Worm (Caenorhabditis elegans) whole organism, early embryonic: ENCODE measurements around the gene Y44A6D.1.
A peak's percentile ranks its signal among the peaks of the same experiment; 100 is the strongest.

ENCODE experiments used
- B0310.2 ChIP-seq: sonication (generic microtip); optimal IDR thresholded peaks from 2 replicates; lab custom pipeline; 2016; ENCODE audit warnings: mild to moderate bottlenecking, missing genetic modification characterization, missing compliant biosample characterization
- ama-1 ChIP-seq: fragments of 150-350 bp; optimal IDR thresholded peaks from 2 replicates; lab custom pipeline; 2014
- ceh-13 ChIP-seq: fragments of 200-800 bp; sonication (Bioruptor generic); optimal IDR thresholded peaks from 2 replicates; lab custom pipeline; 2018; ENCODE audit warnings: mild to moderate bottlenecking, missing genetic modification characterization, missing compliant biosample characterization
- hmbx-1 ChIP-seq: sonication (generic microtip); optimal IDR thresholded peaks from 2 replicates; lab custom pipeline; 2016; ENCODE audit warnings: mild to moderate bottlenecking, missing genetic modification characterization, missing compliant biosample characterization
- hnd-1 ChIP-seq: sonication (generic microtip); optimal IDR thresholded peaks from 2 replicates; lab custom pipeline; 2016; ENCODE audit warnings: missing genetic modification characterization, missing compliant biosample characterization
- pes-1 ChIP-seq: fragments of 200-800 bp; sonication (Bioruptor generic); IDR thresholded peaks from 2 replicates; pipeline ENCODE4 v1.3.6; 2022; ENCODE audit warnings: missing genetic modification reagents, missing genetic modification characterization, missing compliant biosample characterization
- sea-1 ChIP-seq: fragments of 200-800 bp; sonication (Bioruptor generic); conservative IDR thresholded peaks from 2 replicates; pipeline ENCODE4 v1.3.6; 2022; ENCODE audit warnings: missing genetic modification characterization, missing compliant biosample characterization
- tbx-11 ChIP-seq: fragments of 200-800 bp; sonication (Bioruptor generic); IDR thresholded peaks from 2 replicates; pipeline ENCODE4 v1.3.6; 2022; ENCODE audit warnings: missing genetic modification characterization, missing compliant biosample characterization
- tra-4 ChIP-seq: sonication (generic microtip); optimal IDR thresholded peaks from 2 replicates; lab custom pipeline; 2017; ENCODE audit warnings: missing genetic modification characterization, missing compliant biosample characterization

- no peak for TF ChIP-seq ama-1 (lab: Kevin White, UChicago)
- no peak for TF ChIP-seq tra-4 (tag; lab: Kevin White, UChicago)
- TF ChIP-seq tbx-11 (GFP tag; lab: Robert Waterston, UW) = no peak
- no peak for TF ChIP-seq hmbx-1 (tag; lab: Kevin White, UChicago)
- no peak for TF ChIP-seq B0310.2 (tag; lab: Kevin White, UChicago)
- TF ChIP-seq ceh-13 (GFP tag; lab: Kevin White, UChicago) = no peak
- no peak for TF ChIP-seq hnd-1 (tag; lab: Kevin White, UChicago)
- TF ChIP-seq sea-1 = no peak
- TF ChIP-seq pes-1 (GFP tag; lab: Robert Waterston, UW) = peak; percentile 41; the same call in 1 of the 2 replicates
Measured at ce11 chrV:20793761-20794160, 3.9 kb upstream of the Y44A6D.1 start.
